Worm (Caenorhabditis elegans) whole organism, late embryonic: ENCODE measurements around the gene frpr-18.

ENCODE experiments used
- C38D4.7 ChIP-seq: fragments of 200-800 bp; sonication (Bioruptor generic); optimal IDR thresholded peaks from 2 replicates; lab custom pipeline; 2018; ENCODE audit warnings: mild to moderate bottlenecking, missing genetic modification characterization, moderate library complexity, missing compliant biosample characterization
- ceh-22 ChIP-seq: sonication (generic microtip); optimal IDR thresholded peaks from 2 replicates; lab custom pipeline; 2017; ENCODE audit warnings: missing biosample characterization, missing genetic modification characterization
- ceh-9 ChIP-seq: sonication (generic microtip); optimal IDR thresholded peaks from 2 replicates; lab custom pipeline; 2016; ENCODE audit warnings: mild to moderate bottlenecking, missing genetic modification characterization, inconsistent platforms, missing compliant biosample characterization
- hlh-6 ChIP-seq: sonication (generic microtip); optimal IDR thresholded peaks from 2 replicates; lab custom pipeline; 2016; ENCODE audit warnings: missing genotype, missing genetic modification characterization, missing compliant biosample characterization
- pag-3 ChIP-seq: sonication (generic microtip); optimal IDR thresholded peaks from 2 replicates; lab custom pipeline; 2016; ENCODE audit warnings: missing compliant biosample characterization, missing genetic modification characterization, borderline replicate concordance
- sdc-2 ChIP-seq: sonication (generic microtip); optimal IDR thresholded peaks from 2 replicates; lab custom pipeline; 2016; ENCODE audit warnings: missing genotype, missing genetic modification characterization, missing compliant biosample characterization

- TF ChIP-seq ceh-22 (tag; lab: Kevin White, UChicago) = no peak
- TF ChIP-seq hlh-6 (tag; lab: Kevin White, UChicago) = peak; percentile 18
- no peak for TF ChIP-seq pag-3 (tag; lab: Kevin White, UChicago)
- TF ChIP-seq ceh-9 = no peak
- TF ChIP-seq C38D4.7 = no peak
- no peak for TF ChIP-seq sdc-2
Observed at ce11 chrV:6830075-6830474, 40.0 kb upstream of the frpr-18 start.
